Worm (Caenorhabditis elegans) whole organism, young adult: ENCODE data around the gene hot-6.

Source experiments
- B0019.2 ChIP-seq: fragments of 200-800 bp; sonication (Bioruptor generic); conservative IDR thresholded peaks from 2 replicates; pipeline ENCODE4 v1.3.6; 2022; ENCODE audit warnings: missing genetic modification reagents, missing genetic modification characterization, missing compliant biosample characterization
- F23B12.7 ChIP-seq: sonication (generic microtip); optimal IDR thresholded peaks from 2 replicates; lab custom pipeline; 2017; ENCODE audit warnings: missing genetic modification characterization, mild to moderate bottlenecking, missing compliant biosample characterization, antibody characterized with exemption, moderate library complexity; ENCODE audit not compliant: insufficient read depth
- F39B2.1 ChIP-seq: fragments of 200-800 bp; sonication (Bioruptor generic); IDR thresholded peaks from 2 replicates; pipeline ENCODE4 v1.3.6; 2022; ENCODE audit warnings: missing genetic modification reagents, missing genetic modification characterization, missing compliant biosample characterization
- F57A8.1 ChIP-seq: fragments of 200-800 bp; sonication (Bioruptor generic); optimal IDR thresholded peaks from 2 replicates; lab custom pipeline; 2018; ENCODE audit warnings: mild to moderate bottlenecking, missing genetic modification characterization, moderate library complexity, missing compliant biosample characterization
- F57C9.4 ChIP-seq: sonication (generic microtip); optimal IDR thresholded peaks from 2 replicates; lab custom pipeline; 2017; ENCODE audit warnings: mild to moderate bottlenecking, missing genetic modification characterization, missing compliant biosample characterization
- K11D2.4 ChIP-seq: fragments of 200-800 bp; sonication (Bioruptor generic); IDR thresholded peaks from 2 replicates; pipeline ENCODE4 v1.3.6; 2022; ENCODE audit warnings: missing genetic modification reagents, missing genetic modification characterization, missing compliant biosample characterization
- Y53G8AR.9 ChIP-seq: fragments of 200-800 bp; sonication (Bioruptor generic); conservative IDR thresholded peaks from 2 replicates; pipeline ENCODE4 v1.3.6; 2022; ENCODE audit warnings: missing genetic modification reagents, missing genetic modification characterization, missing compliant biosample characterization
- Y67H2A.10 ChIP-seq: fragments of 200-800 bp; sonication (Bioruptor generic); conservative IDR thresholded peaks from 2 replicates; pipeline ENCODE4 v1.3.6; 2022; ENCODE audit warnings: missing genetic modification reagents, missing genetic modification characterization, missing compliant biosample characterization
- akir-1 ChIP-seq: fragments of 200-800 bp; sonication (Bioruptor generic); optimal IDR thresholded peaks from 2 replicates; lab custom pipeline; 2018; ENCODE audit warnings: mild to moderate bottlenecking, missing genetic modification characterization, moderate library complexity, missing compliant biosample characterization
- atf-7 ChIP-seq: sonication (generic microtip); optimal IDR thresholded peaks from 2 replicates; lab custom pipeline; 2017; ENCODE audit warnings: mild to moderate bottlenecking, missing genetic modification characterization, missing compliant biosample characterization
- athp-1 ChIP-seq: sonication (generic microtip); optimal IDR thresholded peaks from 2 replicates; lab custom pipeline; 2017; ENCODE audit warnings: mild to moderate bottlenecking, missing genetic modification characterization, missing compliant biosample characterization
- attf-3 ChIP-seq: fragments of 200-800 bp; sonication (Bioruptor generic); conservative IDR thresholded peaks from 2 replicates; pipeline ENCODE4 v1.3.6; 2022; ENCODE audit warnings: missing genetic modification reagents, missing genetic modification characterization, missing compliant biosample characterization
- attf-5 ChIP-seq: fragments of 200-800 bp; sonication (Bioruptor generic); optimal IDR thresholded peaks from 2 replicates; lab custom pipeline; 2018; ENCODE audit warnings: mild to moderate bottlenecking, missing genetic modification characterization, missing compliant biosample characterization
- attf-6 ChIP-seq: fragments of 200-800 bp; sonication (Bioruptor generic); IDR thresholded peaks from 2 replicates; pipeline ENCODE4 v1.3.6; 2022; ENCODE audit warnings: missing genetic modification reagents, missing genetic modification characterization, missing compliant biosample characterization
- ccch-3 ChIP-seq: fragments of 200-800 bp; sonication (Bioruptor generic); optimal IDR thresholded peaks from 2 replicates; lab custom pipeline; 2018; ENCODE audit warnings: mild to moderate bottlenecking, missing genetic modification characterization, missing compliant biosample characterization
- ceh-79 ChIP-seq: sonication (generic microtip); optimal IDR thresholded peaks from 2 replicates; lab custom pipeline; 2017; ENCODE audit warnings: mild to moderate bottlenecking, missing genetic modification characterization, missing compliant biosample characterization
- die-1 ChIP-seq: sonication (generic microtip); optimal IDR thresholded peaks from 2 replicates; lab custom pipeline; 2016; ENCODE audit warnings: missing genotype, mild to moderate bottlenecking, missing genetic modification characterization, missing compliant biosample characterization
- dpl-1 ChIP-seq: fragments of 150-350 bp; optimal IDR thresholded peaks from 2 replicates; lab custom pipeline; 2014; ENCODE audit warnings: missing biosample characterization, missing genetic modification reagents, missing genetic modification characterization
- efl-1 ChIP-seq: fragments of 150-350 bp; optimal IDR thresholded peaks from 2 replicates; lab custom pipeline; 2014; ENCODE audit warnings: missing biosample characterization, missing genetic modification reagents, missing genetic modification characterization
- egl-44 ChIP-seq: fragments of 200-800 bp; sonication (Bioruptor generic); IDR thresholded peaks from 2 replicates; pipeline ENCODE4 v1.3.6; 2022; ENCODE audit warnings: missing genetic modification reagents, missing genetic modification characterization, missing compliant biosample characterization
- him-1 ChIP-seq: sonication (generic microtip); optimal IDR thresholded peaks from 2 replicates; lab custom pipeline; 2016; ENCODE audit warnings: missing genotype, missing genetic modification reagents, missing genetic modification characterization, missing compliant biosample characterization
- hlh-12 ChIP-seq: sonication (generic microtip); optimal IDR thresholded peaks from 2 replicates; lab custom pipeline; 2016; ENCODE audit warnings: missing genetic modification characterization, missing compliant biosample characterization
- hmg-20 ChIP-seq: fragments of 200-800 bp; sonication (Bioruptor generic); IDR thresholded peaks from 2 replicates; pipeline ENCODE4 v1.3.6; 2022; ENCODE audit warnings: missing genetic modification reagents, missing genetic modification characterization, missing compliant biosample characterization
- hsf-1 ChIP-seq: fragments of 200-800 bp; sonication (Bioruptor generic); IDR thresholded peaks from 2 replicates; pipeline ENCODE4 v1.3.6; 2022; ENCODE audit warnings: missing genetic modification reagents, missing genetic modification characterization, missing compliant biosample characterization
- lin-35 ChIP-seq, 3 experiments: fragments of 150-350 bp in 2 of 3; sonication (generic microtip) in 1 of 3; optimal IDR thresholded peaks; 2 replicates each; lab custom pipeline; 2014 to 2018; ENCODE audit warnings: missing biosample characterization in 3 of 3, missing genetic modification characterization in 3 of 3, missing genetic modification reagents in 3 of 3
- lin-54 ChIP-seq: fragments of 200-800 bp; sonication (Bioruptor generic); optimal IDR thresholded peaks from 2 replicates; lab custom pipeline; 2018; ENCODE audit warnings: mild to moderate bottlenecking, missing genetic modification characterization, missing compliant biosample characterization
- lir-1 ChIP-seq: fragments of 200-800 bp; sonication (Bioruptor generic); conservative IDR thresholded peaks from 2 replicates; pipeline ENCODE4 v1.3.6; 2022; ENCODE audit warnings: missing genetic modification reagents, missing genetic modification characterization, missing compliant biosample characterization
- lsy-27 ChIP-seq: sonication (generic microtip); optimal IDR thresholded peaks from 2 replicates; lab custom pipeline; 2017; ENCODE audit warnings: missing genetic modification characterization, mild to moderate bottlenecking, missing compliant biosample characterization, antibody characterized with exemption, missing genotype, borderline replicate concordance; ENCODE audit not compliant: insufficient read depth
- mcd-1 ChIP-seq: fragments of 200-800 bp; sonication (Bioruptor generic); IDR thresholded peaks from 2 replicates; pipeline ENCODE4 v1.3.6; 2022; ENCODE audit warnings: missing genetic modification reagents, missing genetic modification characterization, missing compliant biosample characterization
- mxl-1 ChIP-seq: sonication (generic microtip); optimal IDR thresholded peaks from 2 replicates; lab custom pipeline; 2016; ENCODE audit warnings: missing genetic modification characterization, missing compliant biosample characterization
- nfya-2 ChIP-seq: fragments of 200-800 bp; sonication (Bioruptor generic); IDR thresholded peaks from 2 replicates; pipeline ENCODE4 v1.3.6; 2022; ENCODE audit warnings: missing genetic modification reagents, missing genetic modification characterization, missing compliant biosample characterization
- nhr-90 ChIP-seq: sonication (generic microtip); optimal IDR thresholded peaks from 2 replicates; lab custom pipeline; 2016; ENCODE audit warnings: missing genotype, mild to moderate bottlenecking, missing genetic modification characterization, missing compliant biosample characterization
- pha-4 ChIP-seq: fragments of 150-350 bp; sonication (generic microtip); optimal IDR thresholded peaks from 2 replicates; lab custom pipeline; 2014; ENCODE audit warnings: missing biosample characterization, missing genetic modification reagents, missing genetic modification characterization
- rpc-1 ChIP-seq, 2 experiments: fragments of 150-350 bp in 1 of 2; sonication (generic microtip) in 1 of 2; optimal IDR thresholded peaks; 2 replicates each; lab custom pipeline; 2014 to 2018; ENCODE audit warnings: missing biosample characterization in 1 of 2, missing genetic modification characterization in 1 of 2, missing genetic modification reagents in 1 of 2, missing genotype in 1 of 2
- snpc-4 ChIP-seq, 5 experiments: fragments of 150-350 bp in 1 of 5; sonication (generic microtip) in 4 of 5; optimal IDR thresholded peaks; 2 replicates each; lab custom pipeline; 2014 to 2018; ENCODE audit warnings: missing genetic modification characterization in 5 of 5, missing biosample characterization in 3 of 5, antibody characterized with exemption in 2 of 5, mild to moderate bottlenecking in 2 of 5, missing compliant biosample characterization in 2 of 5, missing genotype in 2 of 5, moderate library complexity in 2 of 5, missing genetic modification reagents in 1 of 5
- somi-1 ChIP-seq: fragments of 200-800 bp; sonication (Bioruptor generic); optimal IDR thresholded peaks from 2 replicates; lab custom pipeline; 2018; ENCODE audit warnings: mild to moderate bottlenecking, missing genetic modification characterization, missing compliant biosample characterization
- tbp1 ChIP-seq: fragments of 200-800 bp; sonication (Bioruptor generic); optimal IDR thresholded peaks from 2 replicates; lab custom pipeline; 2018; ENCODE audit warnings: mild to moderate bottlenecking, missing genetic modification characterization, missing compliant biosample characterization
- unc-62 ChIP-seq: fragments of 150-350 bp; optimal IDR thresholded peaks from 2 replicates; lab custom pipeline; 2014; ENCODE audit warnings: missing biosample characterization, missing genetic modification reagents, missing genetic modification characterization
- zfh-2 ChIP-seq: fragments of 200-800 bp; sonication (Bioruptor generic); conservative IDR thresholded peaks from 2 replicates; pipeline ENCODE4 v1.3.6; 2022; ENCODE audit warnings: missing genetic modification reagents, missing genetic modification characterization, missing compliant biosample characterization
- zim-3 ChIP-seq: sonication (generic microtip); optimal IDR thresholded peaks from 2 replicates; lab custom pipeline; 2017; ENCODE audit warnings: mild to moderate bottlenecking, missing genetic modification characterization, moderate library complexity, missing compliant biosample characterization

hot-6 gene

DNA sequence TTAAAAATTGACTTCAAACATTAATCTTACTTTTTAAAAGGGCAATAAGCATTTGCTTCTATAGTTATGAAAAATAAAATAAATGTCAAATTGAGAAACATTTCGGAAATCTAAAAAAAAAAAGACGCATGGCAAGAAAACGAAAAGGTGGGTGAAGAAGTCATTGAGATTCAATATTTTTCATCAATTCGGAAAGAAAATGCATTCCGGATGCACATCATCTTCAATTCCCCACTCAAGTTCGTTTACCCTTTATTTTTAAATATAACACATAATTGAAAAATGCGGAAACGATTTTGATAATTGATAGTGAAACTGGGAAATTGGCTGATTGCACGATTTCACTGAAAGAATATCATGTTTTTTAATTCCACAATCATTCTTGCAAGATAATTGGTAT, 20.3 kb downstream of the hot-6 start, which contains the start of gene F53B7.4:
F53B7.4 (minus strand) TSS at position 101 of the 400 bp plus-strand sequence.
- TF ChIP-seq nfya-2: no peak
- TF ChIP-seq rpc-1 (optimal IDR thresholded peaks at IDR 0.05; lab: Kevin White, UChicago): no peak
- no peak for TF ChIP-seq rpc-1 (tag; optimal IDR thresholded peaks at IDR 0.05; lab: Kevin White, UChicago)
- no peak for TF ChIP-seq hsf-1 (GFP tag; lab: Robert Waterston, UW)
- TF ChIP-seq zim-3: no peak
- TF ChIP-seq F39B2.1 (GFP tag; lab: Robert Waterston, UW): no peak
- TF ChIP-seq K11D2.4 (GFP tag; lab: Robert Waterston, UW): no peak
- TF ChIP-seq akir-1 (GFP tag; lab: Kevin White, UChicago): no peak
- TF ChIP-seq ccch-3 (GFP tag; lab: Kevin White, UChicago): no peak
- TF ChIP-seq hlh-12: no peak
- TF ChIP-seq hmg-20: no peak
- TF ChIP-seq, all 124 proteins: peak for 0

DNA sequence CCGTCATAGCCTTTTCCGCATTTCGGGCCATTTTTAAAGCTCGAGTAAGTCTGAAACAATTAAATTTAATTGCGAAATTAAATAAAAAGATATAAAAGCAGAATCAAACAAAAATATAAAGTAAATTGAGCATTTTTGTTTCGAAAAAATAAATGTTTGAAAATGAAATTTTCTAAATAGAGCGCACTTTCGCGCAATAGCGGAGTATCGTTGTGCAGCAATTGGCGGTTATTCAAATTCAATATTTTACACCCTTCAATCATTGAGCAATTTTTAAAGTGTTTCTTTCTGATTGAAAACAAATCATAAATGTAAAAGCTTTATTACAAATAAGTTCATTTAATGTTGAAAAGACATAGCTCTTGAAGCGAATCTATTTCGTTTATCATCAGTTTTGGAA, 22.1 kb downstream of the hot-6 start, which contains the start of gene isy-1:
isy-1 (minus strand) TSS at position 50 of the 400 bp plus-strand sequence.
- TF ChIP-seq lin-54 (GFP tag; lab: Kevin White, UChicago): peak; percentile 93
- TF ChIP-seq F23B12.7 (tag; lab: Kevin White, UChicago): peak; percentile 50
- no peak for TF ChIP-seq mxl-1 (tag; lab: Kevin White, UChicago)
- no peak for TF ChIP-seq lir-1
- TF ChIP-seq tbp1 (GFP tag; lab: Kevin White, UChicago): no peak
- TF ChIP-seq pha-4: no peak
- no peak for TF ChIP-seq F39B2.1 (GFP tag; lab: Robert Waterston, UW)
- no peak for TF ChIP-seq lsy-27 (tag; lab: Kevin White, UChicago)
- TF ChIP-seq snpc-4 (GFP tag; optimal IDR thresholded peaks at IDR 0.05; lab: Kevin White, UChicago): no peak
- peak in 1 of 4 experiments; percentile 53 for TF ChIP-seq snpc-4 (tag; optimal IDR thresholded peaks at IDR 0.05; lab: Kevin White, UChicago)
- no peak for TF ChIP-seq nhr-90 (tag; lab: Kevin White, UChicago)
- TF ChIP-seq mcd-1 (GFP tag; lab: Robert Waterston, UW): peak; percentile 79; the same call in 1 of the 2 replicates
- TF ChIP-seq Y53G8AR.9: no peak
- TF ChIP-seq attf-3 (GFP tag; lab: Robert Waterston, UW): peak; percentile 92
- peak; percentile 13 for TF ChIP-seq him-1 (tag; lab: Kevin White, UChicago)
- no peak for TF ChIP-seq ceh-79 (tag; lab: Kevin White, UChicago)
- TF ChIP-seq atf-7 (tag; lab: Kevin White, UChicago): no peak
- peak in 1 of 3 experiments; percentile 84 for TF ChIP-seq lin-35 (GFP tag; optimal IDR thresholded peaks at IDR 0.05; lab: Kevin White, UChicago)
- no peak for TF ChIP-seq B0019.2
- TF ChIP-seq dpl-1: peak; percentile 56
- no peak for TF ChIP-seq somi-1
- no peak for TF ChIP-seq unc-62 (GFP tag; lab: Kevin White, UChicago)
- TF ChIP-seq egl-44 (GFP tag; lab: Robert Waterston, UW): no peak
- no peak for TF ChIP-seq Y67H2A.10 (GFP tag; lab: Robert Waterston, UW)
- peak; percentile 81 for TF ChIP-seq efl-1 (GFP tag; lab: Kevin White, UChicago)
- no peak for TF ChIP-seq F57A8.1
- peak; percentile 85 for TF ChIP-seq attf-5 (GFP tag; lab: Kevin White, UChicago)
- TF ChIP-seq zfh-2 (GFP tag; lab: Robert Waterston, UW): no peak
- no peak for TF ChIP-seq athp-1 (tag; lab: Kevin White, UChicago)
- TF ChIP-seq attf-6 (GFP tag; lab: Robert Waterston, UW): no peak
- no peak for TF ChIP-seq F57C9.4
- no peak for TF ChIP-seq die-1 (tag; lab: Kevin White, UChicago)
